Worm (Caenorhabditis elegans) whole organism, L3 larva: ENCODE data around the gene catp-6.
A peak's percentile ranks its signal among the peaks of the same experiment; 100 is the strongest.

Source experiments
- R02D3.7 ChIP-seq: fragments of 150-350 bp; optimal IDR thresholded peaks from 2 replicates; lab custom pipeline; 2014; ENCODE audit warnings: missing biosample characterization, missing genetic modification characterization
- ZK546.5 ChIP-seq: sonication (generic microtip); optimal IDR thresholded peaks from 2 replicates; lab custom pipeline; 2017; ENCODE audit warnings: missing biosample characterization, missing genetic modification characterization
- ceh-16 ChIP-seq: sonication (generic microtip); optimal IDR thresholded peaks from 2 replicates; lab custom pipeline; 2017; ENCODE audit warnings: missing biosample characterization, missing genetic modification characterization
- ceh-28 ChIP-seq: fragments of 150-350 bp; optimal IDR thresholded peaks from 2 replicates; lab custom pipeline; 2014; ENCODE audit warnings: missing biosample characterization, missing genetic modification reagents, missing genetic modification characterization
- ceh-82 ChIP-seq: fragments of 150-350 bp; optimal IDR thresholded peaks from 2 replicates; lab custom pipeline; 2014; ENCODE audit warnings: missing biosample characterization, missing genetic modification characterization
- ceh-9 ChIP-seq: sonication (generic microtip); optimal IDR thresholded peaks from 2 replicates; lab custom pipeline; 2018; ENCODE audit warnings: missing biosample characterization, missing genetic modification characterization
- daf-12 ChIP-seq: fragments of 150-350 bp; optimal IDR thresholded peaks from 2 replicates; lab custom pipeline; 2014; ENCODE audit warnings: missing biosample characterization, missing genetic modification reagents, missing genetic modification characterization
- egl-27 ChIP-seq: sonication (generic microtip); optimal IDR thresholded peaks from 4 replicates; lab custom pipeline; 2017; ENCODE audit warnings: missing biosample characterization, missing genetic modification reagents, missing genetic modification characterization
- egl-5 ChIP-seq: fragments of 150-350 bp; optimal IDR thresholded peaks from 2 replicates; lab custom pipeline; 2017; ENCODE audit warnings: missing biosample characterization, missing genetic modification reagents, missing genetic modification characterization, inconsistent platforms
- elt-1 ChIP-seq: fragments of 150-350 bp; optimal IDR thresholded peaks from 2 replicates; lab custom pipeline; 2014; ENCODE audit warnings: missing biosample characterization, missing genetic modification characterization
- elt-2 ChIP-seq: sonication (generic microtip); optimal IDR thresholded peaks from 2 replicates; lab custom pipeline; 2016; ENCODE audit warnings: missing genetic modification reagents, mild to moderate bottlenecking, missing genetic modification characterization, missing compliant biosample characterization
- eor-1 ChIP-seq, 2 experiments: fragments of 150-350 bp; optimal IDR thresholded peaks; 2 replicates each; lab custom pipeline; 2014 to 2018; ENCODE audit warnings: missing biosample characterization in 2 of 2, missing genetic modification characterization in 2 of 2
- fkh-10 ChIP-seq: sonication (generic microtip); optimal IDR thresholded peaks from 2 replicates; lab custom pipeline; 2017; ENCODE audit warnings: missing biosample characterization, missing genetic modification reagents, missing genetic modification characterization
- fkh-2 ChIP-seq: fragments of 150-350 bp; optimal IDR thresholded peaks from 2 replicates; lab custom pipeline; 2014; ENCODE audit warnings: missing biosample characterization, missing genetic modification reagents, missing genetic modification characterization
- fos-1 ChIP-seq: fragments of 150-350 bp; optimal IDR thresholded peaks from 2 replicates; lab custom pipeline; 2014; ENCODE audit warnings: missing biosample characterization, missing genetic modification characterization
- hmg-11 ChIP-seq: sonication (generic microtip); optimal IDR thresholded peaks from 2 replicates; lab custom pipeline; 2016; ENCODE audit warnings: missing genetic modification characterization, missing compliant biosample characterization
- jun-1 ChIP-seq: fragments of 150-350 bp; optimal IDR thresholded peaks from 2 replicates; lab custom pipeline; 2014; ENCODE audit warnings: missing biosample characterization, missing genetic modification reagents, missing genetic modification characterization
- lin-15B ChIP-seq: fragments of 150-350 bp; optimal IDR thresholded peaks from 2 replicates; lab custom pipeline; 2014; ENCODE audit warnings: missing biosample characterization, missing genetic modification characterization
- lin-39 ChIP-seq: fragments of 150-350 bp; optimal IDR thresholded peaks from 2 replicates; lab custom pipeline; 2018; ENCODE audit warnings: missing biosample characterization, missing genetic modification reagents, missing genetic modification characterization
- lsy-12 ChIP-seq: sonication (generic microtip); optimal IDR thresholded peaks from 2 replicates; lab custom pipeline; 2016; ENCODE audit warnings: mild to moderate bottlenecking, missing genetic modification characterization, missing compliant biosample characterization
- mml-1 ChIP-seq: fragments of 150-350 bp; sonication (generic microtip); optimal IDR thresholded peaks from 3 replicates; lab custom pipeline; 2014; ENCODE audit warnings: missing biosample characterization, missing genetic modification characterization
- nfya-1 ChIP-seq: sonication (generic microtip); optimal IDR thresholded peaks from 2 replicates; lab custom pipeline; 2017; ENCODE audit warnings: missing genetic modification characterization, mild to moderate bottlenecking, missing compliant biosample characterization, antibody characterized with exemption, moderate library complexity; ENCODE audit not compliant: insufficient read depth
- nhr-11 ChIP-seq: fragments of 150-350 bp; optimal IDR thresholded peaks from 2 replicates; lab custom pipeline; 2014; ENCODE audit warnings: missing biosample characterization, missing genetic modification characterization
- nhr-12 ChIP-seq: fragments of 150-350 bp; optimal IDR thresholded peaks from 2 replicates; lab custom pipeline; 2014; ENCODE audit warnings: missing biosample characterization, missing genetic modification characterization
- nhr-23 ChIP-seq: fragments of 150-350 bp; optimal IDR thresholded peaks from 2 replicates; lab custom pipeline; 2014; ENCODE audit warnings: missing biosample characterization, missing genetic modification reagents, missing genetic modification characterization
- nhr-237 ChIP-seq: fragments of 150-350 bp; optimal IDR thresholded peaks from 2 replicates; lab custom pipeline; 2014; ENCODE audit warnings: missing biosample characterization, missing genetic modification characterization
- nhr-25 ChIP-seq: sonication (generic microtip); optimal IDR thresholded peaks from 2 replicates; lab custom pipeline; 2017; ENCODE audit warnings: missing biosample characterization, missing genetic modification characterization
- nhr-28 ChIP-seq: fragments of 150-350 bp; optimal IDR thresholded peaks from 2 replicates; lab custom pipeline; 2014; ENCODE audit warnings: missing biosample characterization, missing genetic modification characterization
- nhr-67 ChIP-seq: fragments of 150-350 bp; optimal IDR thresholded peaks from 2 replicates; lab custom pipeline; 2014; ENCODE audit warnings: missing biosample characterization, missing genetic modification characterization
- nhr-76 ChIP-seq: fragments of 150-350 bp; sonication (generic microtip); optimal IDR thresholded peaks from 5 replicates; lab custom pipeline; 2014; ENCODE audit warnings: missing biosample characterization, missing genetic modification characterization
- nhr-77 ChIP-seq: fragments of 150-350 bp; optimal IDR thresholded peaks from 2 replicates; lab custom pipeline; 2014; ENCODE audit warnings: missing biosample characterization, missing genetic modification characterization
- pha-4 ChIP-seq: fragments of 150-350 bp; optimal IDR thresholded peaks from 2 replicates; lab custom pipeline; 2014; ENCODE audit warnings: missing biosample characterization, missing genetic modification reagents, missing genetic modification characterization
- pqm-1 ChIP-seq: fragments of 150-350 bp; optimal IDR thresholded peaks from 2 replicates; lab custom pipeline; 2017; ENCODE audit warnings: missing biosample characterization, missing genetic modification characterization, inconsistent platforms
- sea-2 ChIP-seq: fragments of 150-350 bp; sonication (generic microtip); optimal IDR thresholded peaks from 4 replicates; lab custom pipeline; 2014; ENCODE audit warnings: missing biosample characterization, missing genetic modification reagents, missing genetic modification characterization
- skn-1 ChIP-seq: fragments of 150-350 bp; optimal IDR thresholded peaks from 2 replicates; lab custom pipeline; 2014; ENCODE audit warnings: missing biosample characterization, missing genetic modification characterization
- snpc-4 ChIP-seq: fragments of 150-350 bp; optimal IDR thresholded peaks from 2 replicates; lab custom pipeline; 2014; ENCODE audit warnings: missing biosample characterization, missing genetic modification characterization
- tbx-2 ChIP-seq: sonication (generic microtip); optimal IDR thresholded peaks from 2 replicates; lab custom pipeline; 2016; ENCODE audit warnings: mild to moderate bottlenecking, missing genetic modification characterization, missing compliant biosample characterization
- unc-39 ChIP-seq: sonication (generic microtip); optimal IDR thresholded peaks from 4 replicates; lab custom pipeline; 2017; ENCODE audit warnings: missing biosample characterization, missing genetic modification characterization
- unc-62 ChIP-seq: fragments of 150-350 bp; sonication (generic microtip); optimal IDR thresholded peaks from 4 replicates; lab custom pipeline; 2014; ENCODE audit warnings: missing biosample characterization, missing genetic modification reagents, missing genetic modification characterization
- zag-1 ChIP-seq: fragments of 150-350 bp; optimal IDR thresholded peaks from 2 replicates; lab custom pipeline; 2014; ENCODE audit warnings: missing biosample characterization, missing genetic modification characterization
- ztf-11 ChIP-seq: fragments of 150-350 bp; optimal IDR thresholded peaks from 2 replicates; lab custom pipeline; 2014; ENCODE audit warnings: missing biosample characterization, missing genetic modification characterization
- ztf-4 ChIP-seq: fragments of 150-350 bp; optimal IDR thresholded peaks from 2 replicates; lab custom pipeline; 2014; ENCODE audit warnings: missing biosample characterization, missing genetic modification characterization

catp-6 gene

ce11 chrIV:9863817-9864216 lies 39.4 kb upstream of the catp-6 start, which contains the start of gene K07F5.16:
TSS of gene K07F5.16 (plus strand) at chrIV:9864117.
- TF ChIP-seq ztf-4 (tag; lab: Kevin White, UChicago) (no peak), pha-4 (tag; lab: Kevin White, UChicago) (no peak), nhr-77 (tag; lab: Kevin White, UChicago) (no peak), egl-5 (tag; lab: Kevin White, UChicago) (no peak), ceh-16 (tag; lab: Kevin White, UChicago) (no peak), egl-27 (tag; lab: Kevin White, UChicago) (no peak), fkh-10 (GFP tag; lab: Kevin White, UChicago) (no peak), lin-15B (no peak), hmg-11 (tag; lab: Kevin White, UChicago) (no peak), mml-1 (tag; lab: Kevin White, UChicago) (no peak), unc-62 (GFP tag; lab: Kevin White, UChicago) (no peak), nfya-1 (tag; lab: Kevin White, UChicago) (no peak), nhr-76 (tag; lab: Kevin White, UChicago) (no peak), nhr-67 (no peak), daf-12 (tag; lab: Kevin White, UChicago) (no peak), fkh-2 (tag; lab: Kevin White, UChicago) (no peak)

ce11 chrIV:9861921-9862320 lies 37.5 kb upstream of the catp-6 start, which contains the start of gene K07F5.14:
TSS of gene K07F5.14 (plus strand) at chrIV:9862221.
- no peak for TF ChIP-seq sea-2 (GFP tag; lab: Kevin White, UChicago)
- no peak for TF ChIP-seq ceh-9 (tag; lab: Kevin White, UChicago)
- TF ChIP-seq elt-1 (tag; lab: Kevin White, UChicago), result no peak
- no peak for TF ChIP-seq snpc-4 (tag; lab: Kevin White, UChicago)
- TF ChIP-seq pha-4 (tag; lab: Kevin White, UChicago), result no peak
- no peak for TF ChIP-seq ceh-82 (tag; lab: Kevin White, UChicago)
- no peak for TF ChIP-seq nhr-25 (tag; lab: Kevin White, UChicago)
- TF ChIP-seq jun-1 (tag; lab: Kevin White, UChicago), result no peak
- TF ChIP-seq fkh-10 (GFP tag; lab: Kevin White, UChicago), result no peak
- no peak for TF ChIP-seq egl-27 (tag; lab: Kevin White, UChicago)

- TF ChIP-seq pqm-1 (tag; lab: Kevin White, UChicago), result no peak
- no peak for TF ChIP-seq mml-1 (tag; lab: Kevin White, UChicago)
- TF ChIP-seq egl-5 (tag; lab: Kevin White, UChicago), result no peak
- TF ChIP-seq lin-15B, result no peak
- no peak for TF ChIP-seq nhr-12 (tag; lab: Kevin White, UChicago)
- no peak for TF ChIP-seq elt-2 (tag; lab: Kevin White, UChicago)
- no peak for TF ChIP-seq fos-1 (tag; lab: Kevin White, UChicago)
- TF ChIP-seq nfya-1 (tag; lab: Kevin White, UChicago), result no peak
- no peak for TF ChIP-seq tbx-2 (tag; lab: Kevin White, UChicago)
- TF ChIP-seq nhr-237, result no peak
Observed at ce11 chrIV:9858970-9859369, 34.6 kb upstream of the catp-6 start.

ce11 chrIV:9857952-9858488 lies 33.6 kb upstream of the catp-6 start, which contains the start of gene npp-1:
TSS of gene npp-1 (plus strand) at chrIV:9858488.
- no peak for TF ChIP-seq nhr-67
- no peak for TF ChIP-seq fkh-2 (tag; lab: Kevin White, UChicago)
- no peak for TF ChIP-seq nhr-28 (tag; lab: Kevin White, UChicago)
- peak; percentile 59 for TF ChIP-seq lin-15B
- TF ChIP-seq eor-1 (tag; optimal IDR thresholded peaks at IDR 0.05; lab: Kevin White, UChicago), result no peak
- no peak for TF ChIP-seq lsy-12 (tag; lab: Kevin White, UChicago)
- TF ChIP-seq skn-1 (tag; lab: Kevin White, UChicago), result no peak
- no peak for TF ChIP-seq ZK546.5 (tag; lab: Kevin White, UChicago)
- no peak for TF ChIP-seq fos-1 (tag; lab: Kevin White, UChicago)
- TF ChIP-seq unc-39, result no peak
- TF ChIP-seq tbx-2 (tag; lab: Kevin White, UChicago), result no peak
- TF ChIP-seq nhr-76 (tag; lab: Kevin White, UChicago), result no peak
- TF ChIP-seq elt-2 (tag; lab: Kevin White, UChicago), result peak; percentile 20
- no peak for TF ChIP-seq snpc-4 (tag; lab: Kevin White, UChicago)
- TF ChIP-seq mml-1 (tag; lab: Kevin White, UChicago), result no peak
- TF ChIP-seq ztf-4 (tag; lab: Kevin White, UChicago), result no peak
- TF ChIP-seq egl-5 (tag; lab: Kevin White, UChicago), result no peak
- no peak for TF ChIP-seq egl-27 (tag; lab: Kevin White, UChicago)
- no peak for TF ChIP-seq ceh-9 (tag; lab: Kevin White, UChicago)
- TF ChIP-seq nfya-1 (tag; lab: Kevin White, UChicago), result peak; percentile 50
- no peak for TF ChIP-seq ceh-28 (tag; lab: Kevin White, UChicago)
- no peak for TF ChIP-seq nhr-77 (tag; lab: Kevin White, UChicago)
- TF ChIP-seq pqm-1 (tag; lab: Kevin White, UChicago), result peak; percentile 0
- TF ChIP-seq ztf-11, result no peak
- no peak for TF ChIP-seq zag-1 (tag; lab: Kevin White, UChicago)
- no peak for TF ChIP-seq sea-2 (GFP tag; lab: Kevin White, UChicago)
- TF ChIP-seq lin-39, result no peak
- no peak for TF ChIP-seq unc-62 (GFP tag; lab: Kevin White, UChicago)
- TF ChIP-seq R02D3.7, result no peak
- peak; percentile 20 for TF ChIP-seq nhr-25 (tag; lab: Kevin White, UChicago)
- TF ChIP-seq ceh-82 (tag; lab: Kevin White, UChicago), result no peak
- TF ChIP-seq hmg-11 (tag; lab: Kevin White, UChicago), result no peak
- TF ChIP-seq nhr-23 (tag; lab: Kevin White, UChicago), result no peak
- TF ChIP-seq nhr-11 (tag; lab: Kevin White, UChicago), result no peak
- TF ChIP-seq jun-1 (tag; lab: Kevin White, UChicago), result no peak
- TF ChIP-seq pha-4 (tag; lab: Kevin White, UChicago), result peak; percentile 82
